Worm (Caenorhabditis elegans) whole organism, L2 larva: ENCODE measurements around the gene best-23.

Experiments used
- C34F6.9 ChIP-seq: fragments of 150-350 bp; optimal IDR thresholded peaks from 2 replicates; lab custom pipeline; 2014; ENCODE audit warnings: missing biosample characterization, missing genetic modification characterization
- F13H6.1 ChIP-seq: sonication (generic microtip); optimal IDR thresholded peaks from 2 replicates; lab custom pipeline; 2016; ENCODE audit warnings: missing genetic modification characterization, missing compliant biosample characterization
- R02D3.7 ChIP-seq: fragments of 150-350 bp; optimal IDR thresholded peaks from 2 replicates; lab custom pipeline; 2014; ENCODE audit warnings: missing biosample characterization, missing genetic modification characterization
- alr-1 ChIP-seq: fragments of 150-350 bp; optimal IDR thresholded peaks from 2 replicates; lab custom pipeline; 2014; ENCODE audit warnings: missing biosample characterization, missing genetic modification characterization
- ama-1 ChIP-seq: fragments of 150-350 bp; optimal IDR thresholded peaks from 2 replicates; lab custom pipeline; 2018; ENCODE audit warnings: inconsistent platforms
- blmp-1 ChIP-seq: sonication (generic microtip); optimal IDR thresholded peaks from 2 replicates; lab custom pipeline; 2017; ENCODE audit warnings: missing genetic modification characterization, mild to moderate bottlenecking, missing compliant biosample characterization, antibody characterized with exemption, moderate library complexity; ENCODE audit not compliant: insufficient read depth
- ceh-16 ChIP-seq: fragments of 150-350 bp; optimal IDR thresholded peaks from 2 replicates; lab custom pipeline; 2014; ENCODE audit warnings: missing biosample characterization, missing genetic modification characterization
- ceh-82 ChIP-seq: fragments of 150-350 bp; optimal IDR thresholded peaks from 2 replicates; lab custom pipeline; 2014; ENCODE audit warnings: missing biosample characterization, missing genetic modification characterization
- crh-2 ChIP-seq: sonication (generic microtip); optimal IDR thresholded peaks from 2 replicates; lab custom pipeline; 2017; ENCODE audit warnings: missing biosample characterization, missing genetic modification characterization
- dmd-4 ChIP-seq: sonication (generic microtip); optimal IDR thresholded peaks from 2 replicates; lab custom pipeline; 2017; ENCODE audit warnings: missing biosample characterization, missing genetic modification characterization
- egl-27 ChIP-seq: sonication (generic microtip); optimal IDR thresholded peaks from 3 replicates; lab custom pipeline; 2017; ENCODE audit warnings: missing biosample characterization, missing genetic modification reagents, missing genetic modification characterization
- elt-1 ChIP-seq: fragments of 150-350 bp; optimal IDR thresholded peaks from 2 replicates; lab custom pipeline; 2014; ENCODE audit warnings: missing biosample characterization, missing genetic modification characterization
- elt-3 ChIP-seq: sonication (generic microtip); optimal IDR thresholded peaks from 2 replicates; lab custom pipeline; 2017; ENCODE audit warnings: missing biosample characterization, missing genetic modification characterization
- fos-1 ChIP-seq: fragments of 150-350 bp; optimal IDR thresholded peaks from 2 replicates; lab custom pipeline; 2014; ENCODE audit warnings: missing biosample characterization, missing genetic modification characterization
- gmeb-1 ChIP-seq: fragments of 150-350 bp; optimal IDR thresholded peaks from 2 replicates; lab custom pipeline; 2014; ENCODE audit warnings: missing biosample characterization, missing genetic modification characterization
- lin-11 ChIP-seq: fragments of 150-350 bp; sonication (generic microtip); optimal IDR thresholded peaks from 2 replicates; lab custom pipeline; 2014; ENCODE audit warnings: missing biosample characterization, missing genetic modification characterization, inconsistent platforms, mixed read lengths
- lin-13 ChIP-seq: fragments of 150-350 bp; optimal IDR thresholded peaks from 2 replicates; lab custom pipeline; 2014; ENCODE audit warnings: missing biosample characterization, missing genetic modification reagents, missing genetic modification characterization
- lin-39 ChIP-seq: fragments of 150-350 bp; optimal IDR thresholded peaks from 2 replicates; lab custom pipeline; 2014; ENCODE audit warnings: missing biosample characterization, missing genetic modification reagents, missing genetic modification characterization
- lsy-2 ChIP-seq, 2 experiments: fragments of 150-350 bp in 1 of 2; sonication (generic microtip) in 1 of 2; optimal IDR thresholded peaks; 2 replicates each; lab custom pipeline; 2014 to 2017; ENCODE audit warnings: missing biosample characterization in 2 of 2, missing genetic modification characterization in 2 of 2
- mab-5 ChIP-seq: fragments of 150-350 bp; optimal IDR thresholded peaks from 2 replicates; lab custom pipeline; 2014; ENCODE audit warnings: missing biosample characterization, missing genetic modification characterization
- mbf-1 ChIP-seq: sonication (generic microtip); optimal IDR thresholded peaks from 2 replicates; lab custom pipeline; 2017; ENCODE audit warnings: missing biosample characterization, missing genetic modification characterization
- mdl-1 ChIP-seq, 2 experiments: fragments of 150-350 bp in 1 of 2; sonication (generic microtip) in 1 of 2; optimal IDR thresholded peaks; 2 replicates each; lab custom pipeline; 2017; ENCODE audit warnings: missing biosample characterization in 2 of 2, missing genetic modification characterization in 2 of 2
- nhr-10 ChIP-seq: sonication (generic microtip); optimal IDR thresholded peaks from 2 replicates; lab custom pipeline; 2017; ENCODE audit warnings: missing biosample characterization, missing genetic modification characterization
- nhr-11 ChIP-seq: fragments of 150-350 bp; optimal IDR thresholded peaks from 2 replicates; lab custom pipeline; 2014; ENCODE audit warnings: missing biosample characterization, missing genetic modification characterization
- nhr-12 ChIP-seq: fragments of 150-350 bp; optimal IDR thresholded peaks from 2 replicates; lab custom pipeline; 2014; ENCODE audit warnings: missing biosample characterization, missing genetic modification characterization
- nhr-129 ChIP-seq: fragments of 150-350 bp; optimal IDR thresholded peaks from 2 replicates; lab custom pipeline; 2014; ENCODE audit warnings: missing biosample characterization, missing genetic modification characterization
- nhr-21 ChIP-seq: fragments of 150-350 bp; optimal IDR thresholded peaks from 2 replicates; lab custom pipeline; 2014; ENCODE audit warnings: missing biosample characterization, missing genetic modification characterization
- nhr-237 ChIP-seq: fragments of 150-350 bp; optimal IDR thresholded peaks from 2 replicates; lab custom pipeline; 2014; ENCODE audit warnings: missing biosample characterization, missing genetic modification characterization
- nhr-25 ChIP-seq: fragments of 150-350 bp; sonication (generic microtip); optimal IDR thresholded peaks from 3 replicates; lab custom pipeline; 2014; ENCODE audit warnings: missing biosample characterization, missing genetic modification characterization
- nhr-6 ChIP-seq: fragments of 150-350 bp; optimal IDR thresholded peaks from 2 replicates; lab custom pipeline; 2014; ENCODE audit warnings: missing biosample characterization, missing genetic modification characterization
- sem-4 ChIP-seq: fragments of 150-350 bp; optimal IDR thresholded peaks from 2 replicates; lab custom pipeline; 2014; ENCODE audit warnings: missing biosample characterization, missing genetic modification reagents, missing genetic modification characterization
- skn-1 ChIP-seq: sonication (generic microtip); optimal IDR thresholded peaks from 2 replicates; lab custom pipeline; 2017; ENCODE audit warnings: missing biosample characterization, missing genetic modification characterization
- sma-3 ChIP-seq: sonication (generic microtip); optimal IDR thresholded peaks from 2 replicates; lab custom pipeline; 2016; ENCODE audit warnings: missing genetic modification reagents, missing genetic modification characterization, missing compliant biosample characterization
- sma-9 ChIP-seq, 2 experiments: fragments of 150-350 bp in 1 of 2; sonication (generic microtip) in 1 of 2; optimal IDR thresholded peaks; 2 replicates each; lab custom pipeline; 2014 to 2016; ENCODE audit warnings: missing genetic modification characterization in 2 of 2, mild to moderate bottlenecking in 1 of 2, missing biosample characterization in 1 of 2, missing compliant biosample characterization in 1 of 2, missing genetic modification reagents in 1 of 2, moderate library complexity in 1 of 2
- snpc-4 ChIP-seq: fragments of 150-350 bp; optimal IDR thresholded peaks from 2 replicates; lab custom pipeline; 2014; ENCODE audit warnings: missing biosample characterization, missing genetic modification characterization
- unc-39 ChIP-seq: fragments of 150-350 bp; optimal IDR thresholded peaks from 2 replicates; lab custom pipeline; 2014; ENCODE audit warnings: missing biosample characterization, missing genetic modification characterization
- unc-55 ChIP-seq: fragments of 150-350 bp; sonication (generic microtip); optimal IDR thresholded peaks from 3 replicates; lab custom pipeline; 2014; ENCODE audit warnings: missing biosample characterization, missing genetic modification reagents, missing genetic modification characterization
- unc-62 ChIP-seq: fragments of 150-350 bp; optimal IDR thresholded peaks from 2 replicates; lab custom pipeline; 2014; ENCODE audit warnings: missing biosample characterization, missing genetic modification reagents, missing genetic modification characterization
- ztf-1 ChIP-seq: fragments of 200-800 bp; sonication (Bioruptor generic); conservative IDR thresholded peaks from 2 replicates; pipeline ENCODE4 v1.3.6; 2022; ENCODE audit warnings: missing genetic modification characterization, missing compliant biosample characterization
- ztf-11 ChIP-seq: sonication (generic microtip); optimal IDR thresholded peaks from 2 replicates; lab custom pipeline; 2017; ENCODE audit warnings: missing biosample characterization, missing genetic modification characterization
- ztf-4 ChIP-seq: fragments of 150-350 bp; optimal IDR thresholded peaks from 2 replicates; lab custom pipeline; 2014; ENCODE audit warnings: missing biosample characterization, missing genetic modification characterization

best-23 gene

DNA sequence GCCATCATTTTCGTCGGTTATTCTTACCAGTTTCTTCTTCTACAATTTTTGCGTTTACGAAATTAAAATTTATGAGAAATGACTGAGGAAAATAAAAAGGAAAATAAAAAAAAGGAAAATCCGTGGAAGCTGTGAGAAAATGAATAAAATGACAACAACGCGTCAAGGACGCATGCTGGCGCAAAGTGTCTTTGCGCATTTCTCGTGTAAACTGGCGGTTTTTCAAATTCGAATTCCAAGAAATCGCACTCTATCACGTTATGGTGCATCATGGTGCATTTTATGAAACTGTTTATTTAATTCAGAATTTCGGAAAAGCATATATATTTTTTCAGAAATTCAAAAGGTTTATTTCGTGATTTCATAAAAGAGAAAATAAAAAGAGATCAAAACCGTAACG lies 37.8 kb upstream of the best-23 start, which contains the start of gene dbt-1:
dbt-1 (minus strand) TSS at position 39 of the 400 bp plus-strand sequence.
- TF ChIP-seq sma-3 (GFP tag; lab: Kevin White, UChicago) (peak; percentile 73), ama-1 (lab: Kevin White, UChicago) (peak; percentile 82), C34F6.9 (tag; lab: Kevin White, UChicago) (peak; percentile 86), mbf-1 (tag; lab: Kevin White, UChicago) (no peak), R02D3.7 (tag; lab: Kevin White, UChicago) (peak; percentile 46), gmeb-1 (tag; lab: Kevin White, UChicago) (peak; percentile 99), elt-1 (no peak), lin-13 (GFP tag; lab: Kevin White, UChicago) (peak; percentile 64), nhr-6 (tag; lab: Kevin White, UChicago) (peak; percentile 71), mab-5 (tag; lab: Kevin White, UChicago) (peak; percentile 79), nhr-129 (tag; lab: Kevin White, UChicago) (peak; percentile 84), nhr-11 (no peak), alr-1 (tag; lab: Kevin White, UChicago) (no peak), crh-2 (tag; lab: Kevin White, UChicago) (peak; percentile 87), sem-4 (tag; lab: Kevin White, UChicago) (no peak), mdl-1 (tag; optimal IDR thresholded peaks at IDR 0.05; lab: Kevin White, UChicago) (peak; percentile 3 to 35), lin-11 (tag; lab: Kevin White, UChicago) (peak; percentile 76), unc-62 (no peak), nhr-21 (tag; lab: Kevin White, UChicago) (peak; percentile 88), ztf-4 (peak; percentile 64), lsy-2 (tag; optimal IDR thresholded peaks at IDR 0.05; lab: Kevin White, UChicago) (peak; percentile 87 to 94), nhr-10 (tag; lab: Kevin White, UChicago) (peak; percentile 29), ztf-1 (no peak), snpc-4 (peak; percentile 21), nhr-237 (tag; lab: Kevin White, UChicago) (peak; percentile 73), F13H6.1 (peak; percentile 76), nhr-25 (tag; lab: Kevin White, UChicago) (peak; percentile 81), ceh-16 (tag; lab: Kevin White, UChicago) (no peak), ceh-82 (tag; lab: Kevin White, UChicago) (peak; percentile 12), skn-1 (tag; lab: Kevin White, UChicago) (no peak), egl-27 (tag; lab: Kevin White, UChicago) (peak; percentile 80), unc-39 (tag; lab: Kevin White, UChicago) (no peak), fos-1 (tag; lab: Kevin White, UChicago) (peak; percentile 23), ztf-11 (tag; lab: Kevin White, UChicago) (no peak), sma-9 (GFP tag; optimal IDR thresholded peaks at IDR 0.05; lab: Kevin White, UChicago) (peak; percentile 91), sma-9 (tag; optimal IDR thresholded peaks at IDR 0.05; lab: Kevin White, UChicago) (no peak), blmp-1 (tag; lab: Kevin White, UChicago) (peak; percentile 51), dmd-4 (tag; lab: Kevin White, UChicago) (peak; percentile 26), lin-39 (tag; lab: Kevin White, UChicago) (no peak), unc-55 (GFP tag; lab: Kevin White, UChicago) (peak; percentile 84)

DNA sequence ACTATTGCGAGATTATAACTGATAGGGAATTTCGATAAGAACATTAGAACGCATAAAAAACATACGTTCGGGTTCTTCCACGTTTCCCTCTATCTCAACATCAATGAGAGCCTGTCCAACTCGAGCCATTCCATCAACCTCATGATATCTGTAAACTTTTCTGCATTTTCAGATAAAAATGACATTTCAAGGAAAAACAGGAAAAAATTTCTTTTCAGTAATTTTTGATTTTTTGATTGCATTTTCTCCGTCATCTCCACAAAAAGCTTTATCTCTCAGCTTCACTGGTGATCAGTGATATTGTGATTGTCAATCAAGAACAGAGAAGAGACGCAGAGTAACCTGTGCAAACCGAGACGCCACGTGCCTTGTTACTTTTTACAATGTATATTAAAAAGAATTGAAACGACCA lies 37.0 kb upstream of the best-23 start:
- peak in 1 of 2 experiments; percentile 32 for TF ChIP-seq lsy-2 (tag; optimal IDR thresholded peaks at IDR 0.05; lab: Kevin White, UChicago)
- no peak for TF ChIP-seq gmeb-1 (tag; lab: Kevin White, UChicago)
- TF ChIP-seq ceh-82 (tag; lab: Kevin White, UChicago), result no peak
- no peak for TF ChIP-seq ceh-16 (tag; lab: Kevin White, UChicago)
- TF ChIP-seq elt-3 (tag; lab: Kevin White, UChicago), result no peak
- TF ChIP-seq nhr-11, result no peak
- TF ChIP-seq nhr-25 (tag; lab: Kevin White, UChicago), result no peak
- TF ChIP-seq nhr-12, result no peak
- TF ChIP-seq elt-1, result no peak
- TF ChIP-seq mdl-1 (tag; optimal IDR thresholded peaks at IDR 0.05; lab: Kevin White, UChicago), result peak; percentile 27 to 44
- no peak for TF ChIP-seq unc-55 (GFP tag; lab: Kevin White, UChicago)
- TF ChIP-seq unc-62, result no peak
- TF ChIP-seq sma-9 (GFP tag; optimal IDR thresholded peaks at IDR 0.05; lab: Kevin White, UChicago), result peak; percentile 40
- TF ChIP-seq sma-9 (tag; optimal IDR thresholded peaks at IDR 0.05; lab: Kevin White, UChicago), result no peak
- TF ChIP-seq nhr-21 (tag; lab: Kevin White, UChicago), result no peak
- no peak for TF ChIP-seq snpc-4
- peak; percentile 4 for TF ChIP-seq fos-1 (tag; lab: Kevin White, UChicago)
- TF ChIP-seq sma-3 (GFP tag; lab: Kevin White, UChicago), result no peak
- no peak for TF ChIP-seq skn-1 (tag; lab: Kevin White, UChicago)
- no peak for TF ChIP-seq sem-4 (tag; lab: Kevin White, UChicago)
- TF ChIP-seq alr-1 (tag; lab: Kevin White, UChicago), result no peak
